Worm (Caenorhabditis elegans): Measurements from ENCODE around the gene rps-11.

- TF ChIP-seq nhr-12 (tag; optimal IDR thresholded peaks at IDR 0.05) (no peak), lsy-2 (tag; optimal IDR thresholded peaks at IDR 0.05) (no peak), ztf-11 (tag; optimal IDR thresholded peaks at IDR 0.05) (no peak), unc-62 (GFP tag; optimal IDR thresholded peaks at IDR 0.05) (no peak), tbx-8 (GFP tag; optimal IDR thresholded peaks at IDR 0.05) (no peak), nhr-237 (tag; optimal IDR thresholded peaks at IDR 0.05) (no peak), ceh-43 (GFP tag; optimal IDR thresholded peaks at IDR 0.05) (no peak), pha-4 (tag; optimal IDR thresholded peaks at IDR 0.05) (no peak), ceh-83 (GFP tag; optimal IDR thresholded peaks at IDR 0.05) (no peak), hlh-1 (tag; optimal IDR thresholded peaks at IDR 0.05) (no peak), unc-39 (tag; optimal IDR thresholded peaks at IDR 0.05) (no peak)
These were observed 37.4 kb upstream of the rps-11 start for ce11 chrIV:11565022-11565421.
